Fruit fly (Drosophila melanogaster): ENCODE data around the gene CG32266.

DNA sequence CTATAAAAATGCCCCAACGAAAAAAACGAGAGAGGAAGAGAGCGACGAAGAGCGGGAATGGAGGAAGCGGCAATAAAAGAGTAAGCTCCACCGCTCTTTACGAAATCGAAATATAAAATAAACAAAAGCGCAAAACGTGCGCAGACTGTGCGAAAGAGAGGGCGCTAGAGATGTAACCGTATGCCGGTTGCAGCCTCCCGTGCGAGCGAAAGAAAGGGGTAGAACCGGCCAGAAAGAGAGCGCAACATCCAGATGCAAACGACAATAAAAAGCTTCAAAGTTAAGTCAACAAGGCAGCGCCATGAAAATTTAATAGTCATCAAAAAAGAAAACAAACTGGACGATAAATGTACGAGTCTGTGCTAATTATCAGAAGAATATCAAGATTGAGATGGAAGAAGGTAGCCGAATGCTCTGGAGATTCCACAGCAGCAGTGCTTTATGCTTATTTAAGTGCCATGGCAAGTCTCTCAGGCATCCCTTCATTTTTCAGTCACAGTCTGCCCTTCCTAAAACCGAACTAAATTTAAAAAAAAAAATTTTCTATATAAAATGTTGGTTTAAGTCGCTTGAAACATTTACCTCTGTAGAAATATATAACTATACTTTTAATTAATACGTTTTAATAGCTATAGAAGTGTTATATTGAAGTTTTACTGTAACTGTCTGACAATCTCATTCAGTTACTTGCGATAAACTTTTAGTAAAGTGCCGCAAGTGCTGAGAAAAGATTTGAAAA lies 24.7 kb upstream of the CG32266 start:
- peak; percentile 67 for TF ChIP-seq psq (GFP tag; optimal IDR thresholded peaks at IDR 0.05)
- TF ChIP-seq br (GFP tag; optimal IDR thresholded peaks at IDR 0.05): peak; percentile 3
- no peak for TF ChIP-seq usp (GFP tag; optimal IDR thresholded peaks at IDR 0.05)
- TF ChIP-seq brk (GFP tag; optimal IDR thresholded peaks at IDR 0.05): no peak
- no peak for TF ChIP-seq dsf (GFP tag; optimal IDR thresholded peaks at IDR 0.05; ENCODE audit: borderline replicate concordance)
- TF ChIP-seq HLH106 (tag; optimal IDR thresholded peaks at IDR 0.05): peak; percentile 55
- TF ChIP-seq tai (GFP tag; optimal IDR thresholded peaks at IDR 0.05): no peak

All from whole organism, wandering third instar larva.